Worm (Caenorhabditis elegans): Measurements from ENCODE around the gene cyp-29A4.
A peak's percentile ranks its signal among the peaks of the same experiment; 100 is the strongest.

Gene cyp-29A4

DNA sequence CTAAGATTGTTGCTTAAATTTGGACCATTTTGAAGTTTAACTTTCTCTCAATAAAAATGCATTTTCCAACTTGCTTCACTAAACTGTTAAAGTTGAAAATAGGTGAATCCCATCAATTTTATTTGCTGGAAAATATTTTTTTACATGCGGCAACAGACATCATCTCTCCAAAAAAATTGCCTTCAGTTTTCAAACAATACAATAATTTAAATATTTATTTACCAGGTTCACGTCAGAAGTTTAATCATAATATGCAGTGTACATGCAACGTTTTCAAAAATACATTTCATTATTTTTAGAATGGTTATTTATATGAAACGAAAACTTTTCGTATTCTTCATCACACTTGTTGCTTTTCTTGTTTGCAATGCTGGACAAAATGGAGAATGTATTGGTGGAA lies 23.6 kb upstream of the cyp-29A4 start, which contains the start of gene T06E4.5:
TSS of gene T06E4.5 (plus strand) at position 301 of the 400 bp plus-strand sequence.
- TF ChIP-seq unc-39 (tag; optimal IDR thresholded peaks at IDR 0.05) (no peak), dmd-4 (tag; optimal IDR thresholded peaks at IDR 0.05) (no peak), blmp-1 (tag; optimal IDR thresholded peaks at IDR 0.05; ENCODE audit: insufficient read depth) (no peak), nhr-21 (tag; optimal IDR thresholded peaks at IDR 0.05) (no peak), nhr-11 (tag; optimal IDR thresholded peaks at IDR 0.05) (no peak), ama-1 (optimal IDR thresholded peaks at IDR 0.05) (no peak), fos-1 (tag; optimal IDR thresholded peaks at IDR 0.05) (no peak), nhr-25 (tag; optimal IDR thresholded peaks at IDR 0.05) (no peak), elt-1 (tag; optimal IDR thresholded peaks at IDR 0.05) (no peak)

DNA sequence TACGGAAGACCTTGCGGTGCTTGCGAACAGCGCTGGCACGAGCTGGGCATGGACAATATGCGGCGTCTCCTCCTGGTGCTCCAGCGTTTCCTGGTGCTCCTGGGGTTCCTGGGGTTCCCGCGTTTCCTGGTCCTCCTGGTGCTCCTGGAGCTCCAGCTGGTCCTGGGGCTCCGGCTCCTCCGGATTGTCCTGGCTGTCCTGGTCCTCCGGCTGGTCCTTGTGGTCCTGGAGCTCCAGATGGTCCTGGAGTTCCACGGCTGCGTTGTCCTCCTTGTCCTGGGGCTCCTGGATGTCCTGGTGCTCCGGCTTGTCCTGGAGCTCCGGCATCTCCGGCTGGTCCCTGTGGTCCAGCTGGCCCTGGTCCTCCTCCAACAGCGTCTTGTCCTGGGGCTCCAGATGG lies 22.2 kb upstream of the cyp-29A4 start:
- TF ChIP-seq mab-5 (tag; optimal IDR thresholded peaks at IDR 0.05) = no peak
- no peak for TF ChIP-seq dmd-4 (tag; optimal IDR thresholded peaks at IDR 0.05)
- no peak for TF ChIP-seq ama-1 (optimal IDR thresholded peaks at IDR 0.05)
- TF ChIP-seq ceh-82 (tag; optimal IDR thresholded peaks at IDR 0.05) = no peak
- TF ChIP-seq Y55F3AM.14 (GFP tag; optimal IDR thresholded peaks at IDR 0.05) = no peak
- TF ChIP-seq fos-1 (tag; optimal IDR thresholded peaks at IDR 0.05) = no peak
- TF ChIP-seq elt-1 (tag; optimal IDR thresholded peaks at IDR 0.05) = no peak
- no peak for TF ChIP-seq nhr-23 (tag; optimal IDR thresholded peaks at IDR 0.05)
- TF ChIP-seq peb-1 (tag; optimal IDR thresholded peaks at IDR 0.05) = no peak
- no peak for TF ChIP-seq C34F6.9 (tag; optimal IDR thresholded peaks at IDR 0.05)
- no peak for TF ChIP-seq blmp-1 (tag; optimal IDR thresholded peaks at IDR 0.05; ENCODE audit: insufficient read depth)
- TF ChIP-seq nhr-11 (tag; optimal IDR thresholded peaks at IDR 0.05) = no peak
- TF ChIP-seq aly-2 (tag; optimal IDR thresholded peaks at IDR 0.05) = no peak
- no peak for TF ChIP-seq sem-4 (tag; optimal IDR thresholded peaks at IDR 0.05)
- TF ChIP-seq crh-2 (tag; optimal IDR thresholded peaks at IDR 0.05) = no peak

DNA sequence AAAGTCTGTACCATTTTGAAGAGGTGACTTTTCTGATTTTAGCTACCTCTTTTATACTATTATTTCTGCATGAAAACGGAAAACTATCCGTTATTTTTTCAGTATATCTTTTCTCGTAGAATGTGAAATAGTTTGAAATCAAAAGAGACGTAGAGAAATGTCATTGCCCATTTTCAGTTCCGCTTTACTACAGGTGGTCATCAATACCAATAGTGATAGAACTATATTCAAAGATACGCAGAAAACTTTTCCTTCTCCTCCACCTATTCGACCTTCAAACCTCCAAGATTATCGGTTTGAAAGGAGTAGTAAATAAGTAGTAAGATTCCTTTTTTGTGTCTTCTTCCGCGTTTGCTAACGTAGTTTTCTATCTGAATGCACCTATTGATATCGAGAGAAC lies 21.2 kb upstream of the cyp-29A4 start, which contains the start of gene col-147:
TSS of gene col-147 (minus strand) at position 26 of the 400 bp plus-strand sequence.
- TF ChIP-seq mbf-1 (tag; optimal IDR thresholded peaks at IDR 0.05) = no peak
- no peak for TF ChIP-seq R02D3.7 (tag; optimal IDR thresholded peaks at IDR 0.05)
- TF ChIP-seq nhr-6 (tag; optimal IDR thresholded peaks at IDR 0.05) = no peak
- TF ChIP-seq fos-1 (tag; optimal IDR thresholded peaks at IDR 0.05) = peak; percentile 10
- peak; percentile 67 for TF ChIP-seq nhr-25 (tag; optimal IDR thresholded peaks at IDR 0.05)
- peak; percentile 52 for TF ChIP-seq sma-9 (GFP tag; optimal IDR thresholded peaks at IDR 0.05)
- TF ChIP-seq sma-9 (tag; optimal IDR thresholded peaks at IDR 0.05) = no peak
- peak; percentile 73 for TF ChIP-seq blmp-1 (tag; optimal IDR thresholded peaks at IDR 0.05; ENCODE audit: insufficient read depth)
- no peak for TF ChIP-seq nhr-21 (tag; optimal IDR thresholded peaks at IDR 0.05)
- no peak for TF ChIP-seq aly-2 (tag; optimal IDR thresholded peaks at IDR 0.05)
- TF ChIP-seq sma-3 (GFP tag; optimal IDR thresholded peaks at IDR 0.05) = peak; percentile 22
- TF ChIP-seq mab-5 (tag; optimal IDR thresholded peaks at IDR 0.05) = no peak
- peak; percentile 34 for TF ChIP-seq crh-2 (tag; optimal IDR thresholded peaks at IDR 0.05)

ce11 chrV:9645507-9645906 lies 9.0 kb upstream of the cyp-29A4 start, which contains the start of the genes atl-1 and hcp-2:
Gene atl-1, minus strand, starts transcription at chrV:9645595.
Gene hcp-2, plus strand, starts transcription at chrV:9645859.
- TF ChIP-seq gmeb-1 (tag; optimal IDR thresholded peaks at IDR 0.05) (peak; percentile 45), nhr-6 (tag; optimal IDR thresholded peaks at IDR 0.05) (no peak)

- TF ChIP-seq nhr-21 (tag; optimal IDR thresholded peaks at IDR 0.05) (no peak), gmeb-1 (tag; optimal IDR thresholded peaks at IDR 0.05) (no peak), nhr-10 (tag; optimal IDR thresholded peaks at IDR 0.05) (no peak), nhr-25 (tag; optimal IDR thresholded peaks at IDR 0.05) (no peak), ztf-11 (tag; optimal IDR thresholded peaks at IDR 0.05) (no peak), Y55F3AM.14 (GFP tag; optimal IDR thresholded peaks at IDR 0.05) (no peak), egl-27 (tag; optimal IDR thresholded peaks at IDR 0.05) (no peak), unc-62 (GFP tag; optimal IDR thresholded peaks at IDR 0.05) (no peak), ama-1 (optimal IDR thresholded peaks at IDR 0.05) (no peak), zag-1 (tag; optimal IDR thresholded peaks at IDR 0.05) (no peak), unc-39 (tag; optimal IDR thresholded peaks at IDR 0.05) (no peak), elt-3 (tag; optimal IDR thresholded peaks at IDR 0.05) (no peak), ceh-16 (tag; optimal IDR thresholded peaks at IDR 0.05) (no peak), nhr-6 (tag; optimal IDR thresholded peaks at IDR 0.05) (no peak), mbf-1 (tag; optimal IDR thresholded peaks at IDR 0.05) (no peak), lin-13 (GFP tag; optimal IDR thresholded peaks at IDR 0.05) (no peak), lin-11 (tag; optimal IDR thresholded peaks at IDR 0.05) (no peak), nhr-237 (tag; optimal IDR thresholded peaks at IDR 0.05) (no peak), mab-5 (tag; optimal IDR thresholded peaks at IDR 0.05) (no peak), skn-1 (tag; optimal IDR thresholded peaks at IDR 0.05) (no peak)
Observed at ce11 chrV:9651294-9651693, 3.3 kb upstream of the cyp-29A4 start, which contains the start of gene T06E4.21. Gene T06E4.21, plus strand, starts transcription at chrV:9651594.
